Fruit fly (Drosophila melanogaster): Measurements from ENCODE around the gene Daxx.

The Daxx gene

DNA sequence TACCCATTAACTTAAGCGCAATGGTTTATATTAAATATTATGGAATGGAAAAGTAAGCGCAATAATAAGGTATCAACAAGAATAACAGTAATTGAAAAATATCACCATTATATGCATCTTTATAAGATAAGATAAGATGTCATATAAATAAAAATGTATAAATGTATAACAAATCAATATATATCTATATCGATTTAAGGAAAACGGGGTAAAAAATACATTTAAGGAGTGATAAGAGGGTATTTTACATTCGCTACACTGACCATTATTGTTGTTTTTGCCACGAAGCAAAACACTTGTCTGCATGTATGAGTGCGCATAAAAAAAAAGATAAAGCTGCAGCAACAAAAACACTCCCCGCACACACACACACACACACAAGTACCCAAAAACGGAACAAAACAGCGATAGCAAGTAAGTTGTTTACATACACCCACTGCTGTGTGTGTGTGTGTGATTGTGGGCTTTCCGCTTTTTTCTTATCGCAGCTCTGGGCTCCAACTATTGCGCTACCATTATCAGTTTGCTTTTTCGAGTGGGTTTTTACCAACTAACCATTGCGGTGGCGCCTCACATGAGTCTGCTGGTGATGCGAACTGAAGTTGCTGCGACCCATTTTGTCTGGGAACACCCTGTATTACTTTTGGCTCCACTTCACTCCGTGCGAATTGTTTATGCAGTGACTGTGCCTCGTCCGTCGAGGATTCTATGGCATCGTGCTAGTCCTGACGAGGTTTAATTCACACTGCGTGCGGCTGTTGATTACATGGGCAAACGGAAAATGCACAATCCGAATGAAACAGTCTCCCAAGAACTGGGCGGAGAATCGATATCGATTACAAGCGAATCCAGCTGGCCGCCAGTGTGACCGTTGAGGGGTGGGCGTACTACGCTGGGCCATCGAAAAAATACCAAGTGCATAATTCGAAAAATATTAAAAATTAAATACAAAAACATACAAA, 7.4 kb upstream of the Daxx start, which contains the start of gene mmy (continued):
- TF ChIP-seq CG7928 (GFP tag; optimal IDR thresholded peaks at IDR 0.05) (peak; percentile 23), CG18262 (tag; optimal IDR thresholded peaks at IDR 0.05) (peak; percentile 68), CG16863 (GFP tag; optimal IDR thresholded peaks at IDR 0.05) (peak; percentile 14), Rfx (GFP tag; IDR thresholded peaks at IDR 0.05) (peak; percentile 40; the same call in 1 of the 2 replicates), CG11696 (GFP tag; IDR thresholded peaks at IDR 0.05) (0 out of 2 replicates have a peak, but pooled peaks have one; percentile 42), crc (GFP tag; optimal IDR thresholded peaks at IDR 0.05) (peak; percentile 17), ken (GFP tag; IDR thresholded peaks at IDR 0.05) (no peak), NFAT (GFP tag; IDR thresholded peaks at IDR 0.05) (peak; percentile 28; the same call in 1 of the 2 replicates), Rx (GFP tag; IDR thresholded peaks at IDR 0.05) (no peak), ac (GFP tag; optimal IDR thresholded peaks at IDR 0.05) (no peak), CG18619 (GFP tag; optimal IDR thresholded peaks at IDR 0.05) (no peak), nmo (GFP tag; optimal IDR thresholded peaks at IDR 0.05) (peak; percentile 78), CG6272 (GFP tag; IDR thresholded peaks at IDR 0.05) (no peak), Nf-YB (GFP tag; optimal IDR thresholded peaks at IDR 0.05) (peak; percentile 18), CG43689 (GFP tag; IDR thresholded peaks at IDR 0.05) (no peak), NC2α (GFP tag; optimal IDR thresholded peaks at IDR 0.05) (no peak), Camta (GFP tag; optimal IDR thresholded peaks at IDR 0.05) (no peak), CG6683 (GFP tag; optimal IDR thresholded peaks at IDR 0.05) (no peak), CG33557 (GFP tag; optimal IDR thresholded peaks at IDR 0.05) (no peak), Hr3 (GFP tag; optimal IDR thresholded peaks at IDR 0.05) (no peak), tin (GFP tag; optimal IDR thresholded peaks at IDR 0.05) (peak; percentile 3), CG14710 (tag; optimal IDR thresholded peaks at IDR 0.05) (peak; percentile 33), yki (optimal IDR thresholded peaks at IDR 0.05) (no peak), CG3281 (GFP tag; optimal IDR thresholded peaks at IDR 0.05) (peak; percentile 47), tx (GFP tag; optimal IDR thresholded peaks at IDR 0.05) (peak; percentile 18), gsb-n (tag; optimal IDR thresholded peaks at IDR 0.05) (peak; percentile 15), lov (optimal IDR thresholded peaks at IDR 0.05) (no peak), lov (GFP tag; IDR thresholded peaks at IDR 0.05) (no peak), CoRest (tag; optimal IDR thresholded peaks at IDR 0.05) (peak; percentile 69), Gsc (GFP tag; IDR thresholded peaks at IDR 0.05) (no peak), toy (GFP tag; IDR thresholded peaks at IDR 0.05) (no peak), CG14014 (GFP tag; IDR thresholded peaks at IDR 0.05) (peak; percentile 30), jumu (GFP tag; optimal IDR thresholded peaks at IDR 0.05) (peak; percentile 15), BtbVII (GFP tag; optimal IDR thresholded peaks at IDR 0.05) (peak; percentile 23), fd3F (GFP tag; optimal IDR thresholded peaks at IDR 0.05) (no peak), CG12769 (tag; optimal IDR thresholded peaks at IDR 0.05) (peak; percentile 60), Sry-β (GFP tag; optimal IDR thresholded peaks at IDR 0.05) (peak; percentile 38), CG10321 (GFP tag; IDR thresholded peaks at IDR 0.05) (no peak), sna (GFP tag; IDR thresholded peaks at IDR 0.05; ENCODE audit: partially characterized antibody) (peak; percentile 52; the same call in 1 of the 2 replicates), Gug (GFP tag; IDR thresholded peaks at IDR 0.05) (0 out of 4 replicates have a peak, but pooled peaks have one; percentile 8), CG4707 (GFP tag; optimal IDR thresholded peaks at IDR 0.05) (peak; percentile 38), gsb (GFP tag; IDR thresholded peaks at IDR 0.05) (no peak), tgo (GFP tag; IDR thresholded peaks at IDR 0.05) (peak; percentile 57; the same call in 2 of the 3 replicates), Dip3 (GFP tag; optimal IDR thresholded peaks at IDR 0.05) (no peak), jigr1 (GFP tag; IDR thresholded peaks at IDR 0.05) (no peak; the same call in 2 of the 3 replicates), ssp (GFP tag; IDR thresholded peaks at IDR 0.05) (no peak), CG32767 (GFP tag; IDR thresholded peaks at IDR 0.05) (0 out of 2 replicates have a peak, but pooled peaks have one; percentile 9), HLH4C (GFP tag; IDR thresholded peaks at IDR 0.05; ENCODE audit: partially characterized antibody) (0 out of 3 replicates have a peak, but pooled peaks have one; percentile 39), CG8388 (GFP tag; optimal IDR thresholded peaks at IDR 0.05) (peak; percentile 78)

Data from whole organism, embryonic.